Fruit fly (Drosophila melanogaster) whole organism, embryonic: ENCODE results near the gene ppk23.

ENCODE experiments used
- CG10267 ChIP-seq: fragments of 200-800 bp; sonication (Bioruptor generic); optimal IDR thresholded peaks from 2 replicates; lab custom pipeline; 2018; ENCODE audit warnings: missing biosample characterization, mild to moderate bottlenecking, missing genetic modification characterization, moderate library complexity
- CG11085 ChIP-seq: fragments of 200-800 bp; sonication (Bioruptor generic); IDR thresholded peaks from 2 replicates; pipeline ENCODE4 v1.3.6; 2022; ENCODE audit warnings: missing biosample characterization, missing genetic modification characterization
- CG11093 ChIP-seq: fragments of 200-800 bp; sonication (Bioruptor generic); IDR thresholded peaks from 3 replicates; pipeline ENCODE4 v1.3.6; 2022; ENCODE audit warnings: missing biosample characterization, missing genetic modification characterization
- CG14965 ChIP-seq: fragments of 200-800 bp; sonication (Bioruptor generic); optimal IDR thresholded peaks from 2 replicates; lab custom pipeline; 2016; ENCODE audit warnings: missing biosample characterization, missing genetic modification characterization, borderline replicate concordance
- CG16863 ChIP-seq: fragments of 200-800 bp; sonication (Bioruptor generic); optimal IDR thresholded peaks from 3 replicates; lab custom pipeline; 2016; ENCODE audit warnings: missing biosample characterization, missing genetic modification characterization
- CG17802 ChIP-seq: fragments of 200-800 bp; sonication (Bioruptor generic); optimal IDR thresholded peaks from 2 replicates; lab custom pipeline; 2018; ENCODE audit warnings: missing biosample characterization, mild to moderate bottlenecking, missing genetic modification characterization, moderate library complexity
- CG2129 ChIP-seq: fragments of 200-800 bp; sonication (Bioruptor generic); IDR thresholded peaks from 2 replicates; pipeline ENCODE4 v1.3.6; 2022; ENCODE audit warnings: missing biosample characterization, missing genetic modification characterization; ENCODE audit not compliant: partially characterized antibody
- CG2712 ChIP-seq: fragments of 200-800 bp; optimal IDR thresholded peaks from 3 replicates; lab custom pipeline; 2019; ENCODE audit warnings: missing biosample characterization, mild to moderate bottlenecking, missing genetic modification characterization, moderate library complexity
- CG30020 ChIP-seq: fragments of 200-800 bp; optimal IDR thresholded peaks from 2 replicates; lab custom pipeline; 2019; ENCODE audit warnings: missing biosample characterization, mild to moderate bottlenecking, missing genetic modification characterization, moderate library complexity
- CG34376 ChIP-seq: fragments of 200-800 bp; sonication (Bioruptor generic); optimal IDR thresholded peaks from 2 replicates; lab custom pipeline; 2018; ENCODE audit warnings: missing biosample characterization, mild to moderate bottlenecking, missing genetic modification characterization
- CG34422 ChIP-seq: fragments of 200-800 bp; sonication (Bioruptor generic); IDR thresholded peaks from 3 replicates; pipeline ENCODE4 v1.3.6; 2022; ENCODE audit warnings: missing biosample characterization, missing genetic modification characterization
- CG4404 ChIP-seq: fragments of 200-800 bp; sonication (Bioruptor generic); IDR thresholded peaks from 2 replicates; pipeline ENCODE4 v1.3.6; 2022; ENCODE audit warnings: missing biosample characterization, missing genetic modification characterization
- CG4730 ChIP-seq: fragments of 200-800 bp; sonication (Bioruptor generic); IDR thresholded peaks from 2 replicates; pipeline ENCODE4 v1.3.6; 2022; ENCODE audit warnings: missing biosample characterization, missing genetic modification characterization
- CG6254 ChIP-seq: fragments of 200-800 bp; sonication (Bioruptor generic); optimal IDR thresholded peaks from 3 replicates; lab custom pipeline; 2017; ENCODE audit warnings: mild to moderate bottlenecking, missing biosample characterization, missing genetic modification reagents, missing genetic modification characterization
- CG6791 ChIP-seq: fragments of 200-800 bp; sonication (Bioruptor generic); IDR thresholded peaks from 3 replicates; pipeline ENCODE4 v1.3.6; 2022; ENCODE audit warnings: missing biosample characterization, missing genetic modification characterization; ENCODE audit not compliant: partially characterized antibody
- CG7556 ChIP-seq: fragments of 200-800 bp; sonication (Bioruptor generic); optimal IDR thresholded peaks from 2 replicates; lab custom pipeline; 2017; ENCODE audit warnings: missing biosample characterization, mild to moderate bottlenecking, missing genetic modification characterization
- CHES-1-like ChIP-seq: fragments of 200-800 bp; sonication (Bioruptor generic); optimal IDR thresholded peaks from 2 replicates; lab custom pipeline; 2016; ENCODE audit warnings: missing biosample characterization, missing genetic modification characterization
- Dll ChIP-seq: fragments of 200-800 bp; sonication (Bioruptor generic); IDR thresholded peaks from 4 replicates; pipeline ENCODE4 v1.3.6; 2022; ENCODE audit warnings: missing biosample characterization, missing genetic modification characterization; ENCODE audit not compliant: partially characterized antibody
- Drgx ChIP-seq: fragments of 200-800 bp; sonication (Bioruptor generic); IDR thresholded peaks from 2 replicates; pipeline ENCODE4 v1.3.6; 2022; ENCODE audit warnings: missing biosample characterization, missing genetic modification characterization
- E2f1 ChIP-seq: fragments of 200-800 bp; sonication (Bioruptor generic); IDR thresholded peaks from 2 replicates; pipeline ENCODE4 v1.3.6; 2022; ENCODE audit warnings: missing biosample characterization, missing genetic modification characterization
- MTF-1 ChIP-seq: fragments of 200-800 bp; sonication (Bioruptor generic); optimal IDR thresholded peaks from 2 replicates; lab custom pipeline; 2018; ENCODE audit warnings: missing biosample characterization, mild to moderate bottlenecking, missing genetic modification characterization, borderline replicate concordance
- Mes4 ChIP-seq: fragments of 200-800 bp; sonication (Bioruptor generic); optimal IDR thresholded peaks from 2 replicates; lab custom pipeline; 2016; ENCODE audit warnings: missing biosample characterization, missing genetic modification characterization
- Nf-YC ChIP-seq: fragments of 200-800 bp; optimal IDR thresholded peaks from 3 replicates; lab custom pipeline; 2019; ENCODE audit warnings: missing biosample characterization, mild to moderate bottlenecking, missing genetic modification characterization, moderate library complexity
- ap ChIP-seq: fragments of 200-800 bp; sonication (Bioruptor generic); IDR thresholded peaks from 2 replicates; pipeline ENCODE4 v1.3.6; 2022; ENCODE audit warnings: missing biosample characterization, missing genetic modification characterization
- ase ChIP-seq: fragments of 200-800 bp; sonication (Bioruptor generic); IDR thresholded peaks from 3 replicates; pipeline ENCODE4 v1.3.6; 2022; ENCODE audit warnings: missing biosample characterization, missing genetic modification characterization
- bowl ChIP-seq: fragments of 200-800 bp; sonication (Bioruptor generic); IDR thresholded peaks from 2 replicates; pipeline ENCODE4 v1.3.6; 2022; ENCODE audit warnings: missing biosample characterization, missing genetic modification characterization
- bsh ChIP-seq, 2 experiments: fragments of 200-800 bp; sonication (Bioruptor generic); optimal IDR thresholded peaks; 2 replicates each; lab custom pipeline; 2017 to 2018; ENCODE audit warnings: mild to moderate bottlenecking in 2 of 2, missing biosample characterization in 2 of 2, missing genetic modification characterization in 2 of 2, moderate library complexity in 1 of 2
- corto ChIP-seq: fragments of 200-800 bp; sonication (Bioruptor generic); optimal IDR thresholded peaks from 2 replicates; lab custom pipeline; 2016; ENCODE audit warnings: missing biosample characterization, mild to moderate bottlenecking, missing genetic modification characterization, moderate library complexity
- crp ChIP-seq, 2 experiments: fragments of 200-800 bp; sonication (Bioruptor generic); optimal IDR thresholded peaks; 2 replicates in 1 of 2; 3 replicates in 1 of 2; lab custom pipeline; 2017; ENCODE audit warnings: missing biosample characterization in 2 of 2, missing genetic modification characterization in 2 of 2, mild to moderate bottlenecking in 1 of 2, moderate library complexity in 1 of 2
- dan ChIP-seq: fragments of 200-800 bp; sonication (Bioruptor generic); IDR thresholded peaks from 2 replicates; pipeline ENCODE4 v1.3.6; 2022; ENCODE audit warnings: missing biosample characterization, missing genetic modification characterization
- gfzf ChIP-seq: fragments of 200-800 bp; sonication (Bioruptor generic); optimal IDR thresholded peaks from 2 replicates; lab custom pipeline; 2016; ENCODE audit warnings: missing biosample characterization, mild to moderate bottlenecking, missing genetic modification characterization, moderate library complexity
- ham ChIP-seq: fragments of 200-800 bp; sonication (Bioruptor generic); IDR thresholded peaks from 2 replicates; pipeline ENCODE4 v1.3.6; 2022; ENCODE audit warnings: missing biosample characterization, missing genetic modification characterization
- hkb ChIP-seq, 2 experiments: fragments of 200-800 bp in 1 of 2; fragments of >200 bp in 1 of 2; sonication (Bioruptor generic) in 1 of 2; IDR thresholded peaks in 1 of 2; optimal IDR thresholded peaks in 1 of 2; 2 replicates each; pipeline versions ENCODE4 v1.3.6 to Lab custom; 2017 to 2022; ENCODE audit warnings: missing biosample characterization in 1 of 2, missing genetic modification characterization in 1 of 2
- hth ChIP-seq: fragments of >200 bp; optimal IDR thresholded peaks from 2 replicates; lab custom pipeline; 2017; ENCODE audit warnings: inconsistent platforms
- kah ChIP-seq: fragments of 200-800 bp; sonication (Bioruptor generic); optimal IDR thresholded peaks from 2 replicates; lab custom pipeline; 2018; ENCODE audit warnings: missing biosample characterization, mild to moderate bottlenecking, missing genetic modification characterization
- nom ChIP-seq: fragments of 200-800 bp; sonication (Bioruptor generic); optimal IDR thresholded peaks from 2 replicates; lab custom pipeline; 2017; ENCODE audit warnings: missing biosample characterization, missing genetic modification characterization, mild to moderate bottlenecking, moderate library complexity, missing genetic modification reagents
- pfk ChIP-seq: fragments of 200-800 bp; sonication (Bioruptor generic); optimal IDR thresholded peaks from 2 replicates; lab custom pipeline; 2018; ENCODE audit warnings: missing biosample characterization, mild to moderate bottlenecking, missing genetic modification characterization, moderate library complexity
- sd ChIP-seq: fragments of 200-800 bp; sonication (Bioruptor generic); optimal IDR thresholded peaks from 3 replicates; lab custom pipeline; 2018; ENCODE audit warnings: missing biosample characterization, mild to moderate bottlenecking, missing genetic modification characterization, moderate library complexity
- sens ChIP-seq: fragments of 200-800 bp; sonication (Bioruptor generic); peaks from one replicate; lab custom pipeline; 2016; ENCODE audit warnings: missing biosample characterization, missing genetic modification characterization
- slp2 ChIP-seq: fragments of 200-800 bp; sonication (Bioruptor generic); optimal IDR thresholded peaks from 2 replicates; lab custom pipeline; 2016; ENCODE audit warnings: missing biosample characterization, missing genetic modification characterization
- sob ChIP-seq: fragments of 200-800 bp; sonication (Bioruptor generic); IDR thresholded peaks from 2 replicates; pipeline ENCODE4 v1.3.6; 2022; ENCODE audit warnings: missing biosample characterization, missing genetic modification characterization
- ssp ChIP-seq: fragments of 200-800 bp; sonication (Bioruptor generic); IDR thresholded peaks from 2 replicates; pipeline ENCODE4 v1.3.6; 2022; ENCODE audit warnings: missing biosample characterization, missing genetic modification characterization
- sug ChIP-seq: fragments of 200-800 bp; optimal IDR thresholded peaks from 2 replicates; lab custom pipeline; 2019; ENCODE audit warnings: missing biosample characterization, mild to moderate bottlenecking, missing genetic modification characterization, moderate library complexity
- trem ChIP-seq: fragments of 200-800 bp; optimal IDR thresholded peaks from 3 replicates; lab custom pipeline; 2019; ENCODE audit warnings: missing biosample characterization, mild to moderate bottlenecking, missing genetic modification characterization, moderate library complexity
- unpg ChIP-seq: fragments of 200-800 bp; sonication (Bioruptor generic); optimal IDR thresholded peaks from 3 replicates; lab custom pipeline; 2018; ENCODE audit warnings: missing biosample characterization, mild to moderate bottlenecking, missing genetic modification characterization, moderate library complexity

ppk23 gene

DNA sequence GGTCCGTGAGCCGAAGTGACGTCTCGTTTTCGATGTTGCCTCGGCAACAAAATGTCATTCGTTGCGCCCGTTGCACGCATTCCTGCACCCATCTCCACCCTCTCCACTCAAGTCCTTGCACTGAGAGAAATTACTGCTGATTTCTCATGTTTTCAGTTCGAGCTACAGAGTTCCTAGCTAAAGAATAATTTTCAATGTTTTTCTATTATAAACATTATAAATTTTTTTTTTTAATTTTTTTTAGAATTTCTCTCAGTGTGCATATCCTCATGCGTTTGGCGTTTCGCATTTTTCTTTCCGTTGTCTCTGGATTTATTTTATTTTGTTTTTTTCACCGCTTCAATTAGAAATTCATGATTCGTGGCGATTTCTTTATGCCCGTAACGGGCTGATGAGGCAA lies 18.1 kb downstream of the ppk23 start (continued):
- TF ChIP-seq hkb (optimal IDR thresholded peaks at IDR 0.05; lab: Kevin White, UChicago) (no peak), hkb (GFP tag; IDR thresholded peaks at IDR 0.05; lab: Robert Waterston, UW) (no peak), CG34376 (GFP tag; lab: Kevin White, UChicago) (no peak), CG16863 (no peak), dan (GFP tag; lab: Robert Waterston, UW) (no peak), Drgx (peak; percentile 56), MTF-1 (GFP tag; lab: Kevin White, UChicago) (no peak), CG17802 (tag; lab: Kevin White, UChicago) (no peak), bowl (GFP tag; lab: Robert Waterston, UW) (no peak), sob (GFP tag; lab: Robert Waterston, UW) (no peak), ssp (GFP tag; lab: Robert Waterston, UW) (no peak), sug (tag; lab: Kevin White, UChicago) (no peak), Dll (GFP tag; lab: Robert Waterston, UW) (no peak), slp2 (no peak), sens (GFP tag; lab: Kevin White, UChicago) (peak; percentile 56), nom (GFP tag; lab: Kevin White, UChicago) (peak; percentile 56), CG2712 (tag; lab: Kevin White, UChicago) (no peak), CG6254 (GFP tag; lab: Kevin White, UChicago) (no peak), CG34422 (GFP tag; lab: Robert Waterston, UW) (no peak), E2f1 (GFP tag; lab: Robert Waterston, UW) (no peak), CG11085 (no peak), CG4404 (GFP tag; lab: Robert Waterston, UW) (peak; percentile 26; the same call in 1 of the 2 replicates), bsh (GFP tag; optimal IDR thresholded peaks at IDR 0.05; lab: Kevin White, UChicago) (peak in 1 of 2 experiments; percentile 13), CG30020 (tag; lab: Kevin White, UChicago) (no peak), hth (lab: Kevin White, UChicago) (no peak), CG14965 (GFP tag; lab: Kevin White, UChicago) (no peak), CG11093 (GFP tag; lab: Robert Waterston, UW) (no peak), CG7556 (GFP tag; lab: Kevin White, UChicago) (no peak), corto (peak; percentile 44), gfzf (GFP tag; lab: Kevin White, UChicago) (no peak)
- TF ChIP-seq, all 482 proteins: peak for 7

DNA sequence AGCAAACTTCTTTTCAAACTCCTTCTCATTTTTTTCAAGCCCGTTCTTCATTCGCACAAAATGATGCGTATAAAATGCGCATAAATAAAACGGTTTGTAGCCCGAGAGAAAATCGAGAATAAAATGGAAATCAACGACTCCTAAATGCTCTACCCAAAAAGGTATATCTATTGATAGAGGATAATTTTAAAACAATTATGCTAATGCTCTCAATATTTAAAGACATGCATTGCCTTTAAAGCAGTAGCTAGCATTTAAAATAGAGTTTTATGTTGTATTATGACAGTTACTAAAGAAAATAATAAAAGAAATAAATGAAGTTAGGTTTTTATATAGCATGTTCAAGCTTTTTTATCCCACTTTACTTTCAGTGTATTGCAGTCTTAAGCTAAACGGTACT lies 18.7 kb downstream of the ppk23 start:
- no peak for TF ChIP-seq CG4730
- no peak for TF ChIP-seq CG2129 (GFP tag; lab: Robert Waterston, UW)

DNA sequence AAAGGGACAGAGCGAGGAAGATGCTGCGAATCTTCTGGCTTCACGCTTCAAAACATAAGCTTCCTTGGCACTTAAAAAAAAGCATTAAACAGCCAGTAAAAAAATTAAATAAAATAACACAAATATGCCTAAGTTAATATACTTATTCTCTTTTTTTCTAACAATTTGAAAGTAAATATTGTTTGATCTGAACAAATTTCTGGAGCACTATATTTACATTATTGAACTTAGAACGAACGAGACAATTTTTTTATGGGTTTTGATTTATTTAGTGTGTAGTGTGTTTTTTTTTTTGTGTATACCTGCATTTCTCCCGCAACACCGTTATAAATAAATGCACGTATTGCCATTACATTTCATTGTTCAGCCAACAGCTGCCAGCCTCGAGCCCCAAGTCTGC lies 23.4 kb downstream of the ppk23 start:
- TF ChIP-seq pfk (GFP tag; lab: Kevin White, UChicago) (no peak), CG10267 (tag; lab: Kevin White, UChicago) (no peak), CHES-1-like (GFP tag; lab: Kevin White, UChicago) (no peak), ham (no peak), ap (GFP tag; lab: Robert Waterston, UW) (no peak), trem (tag; lab: Kevin White, UChicago) (no peak), unpg (GFP tag; lab: Kevin White, UChicago) (no peak), Nf-YC (no peak), kah (GFP tag; lab: Kevin White, UChicago) (no peak), sd (tag; lab: Kevin White, UChicago) (no peak), ase (GFP tag; lab: Robert Waterston, UW) (no peak), Mes4 (GFP tag; lab: Kevin White, UChicago) (no peak), CG6791 (GFP tag; lab: Robert Waterston, UW) (no peak), crp (GFP tag; optimal IDR thresholded peaks at IDR 0.05; lab: Kevin White, UChicago) (no peak)
- TF ChIP-seq, all 482 proteins: peak for 0
